Worm (Caenorhabditis elegans): ENCODE data around the gene C07G3.8.

DNA sequence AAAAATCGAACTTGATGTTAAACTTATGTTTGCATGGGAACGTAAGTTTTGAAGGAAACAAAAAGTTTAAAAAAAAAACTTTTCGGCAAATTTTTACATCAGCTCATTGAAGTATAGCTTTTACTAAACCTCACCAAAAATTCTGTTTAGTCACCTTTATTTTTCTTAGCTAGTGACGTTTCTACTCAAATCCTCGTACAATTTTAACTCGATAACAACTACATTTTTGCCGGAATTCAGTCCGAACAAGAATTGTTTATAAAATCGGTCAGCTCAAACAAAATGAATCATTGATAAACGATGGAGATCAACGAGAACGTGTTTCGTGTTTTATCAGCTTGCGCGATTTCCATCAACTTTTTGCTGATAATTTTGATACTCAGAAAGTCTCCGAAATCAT lies 24.9 kb upstream of the C07G3.8 start, which contains the start of gene str-260:
- TF ChIP-seq W03F9.2 (tag; optimal IDR thresholded peaks at IDR 0.05): no peak
- no peak for TF ChIP-seq dao-5 (tag; optimal IDR thresholded peaks at IDR 0.05)
